Worm (Caenorhabditis elegans): ENCODE data around the gene R05G9R.1.

R05G9R.1 gene

ce11 chrII:6561300-6561699 is 47.5 kb upstream of the R05G9R.1 start, which contains the start of gene F18C5.10:
Gene F18C5.10 (minus strand): TSS chrII:6561444.
- TF ChIP-seq pqm-1 (tag; optimal IDR thresholded peaks at IDR 0.05), result no peak
- peak; percentile 6 for TF ChIP-seq lin-39 (tag; optimal IDR thresholded peaks at IDR 0.05)
- no peak for TF ChIP-seq elt-1 (tag; optimal IDR thresholded peaks at IDR 0.05)
- no peak for TF ChIP-seq mdl-1 (tag; optimal IDR thresholded peaks at IDR 0.05)
- peak; percentile 12 for TF ChIP-seq ama-1 (optimal IDR thresholded peaks at IDR 0.05)
- no peak for TF ChIP-seq ztf-4 (tag; optimal IDR thresholded peaks at IDR 0.05)
- TF ChIP-seq aly-2 (tag; optimal IDR thresholded peaks at IDR 0.05), result no peak
- TF ChIP-seq nhr-76 (tag; optimal IDR thresholded peaks at IDR 0.05), result no peak
- no peak for TF ChIP-seq fkh-10 (GFP tag; optimal IDR thresholded peaks at IDR 0.05)
- no peak for TF ChIP-seq daf-12 (tag; optimal IDR thresholded peaks at IDR 0.05)
- TF ChIP-seq lsy-12 (tag; optimal IDR thresholded peaks at IDR 0.05), result no peak
- TF ChIP-seq nhr-77 (tag; optimal IDR thresholded peaks at IDR 0.05), result no peak
- TF ChIP-seq ceh-82 (tag; optimal IDR thresholded peaks at IDR 0.05), result no peak
- no peak for TF ChIP-seq ceh-28 (tag; optimal IDR thresholded peaks at IDR 0.05)
- TF ChIP-seq unc-39 (tag; optimal IDR thresholded peaks at IDR 0.05), result no peak
- TF ChIP-seq zag-1 (tag; optimal IDR thresholded peaks at IDR 0.05), result no peak
- no peak for TF ChIP-seq skn-1 (tag; optimal IDR thresholded peaks at IDR 0.05)
- no peak for TF ChIP-seq nhr-12 (tag; optimal IDR thresholded peaks at IDR 0.05)
- TF ChIP-seq nhr-43 (tag; optimal IDR thresholded peaks at IDR 0.05; ENCODE audit: poor library complexity, severe bottlenecking), result no peak
- TF ChIP-seq pha-4 (tag; optimal IDR thresholded peaks at IDR 0.05), result peak; percentile 28
- no peak for TF ChIP-seq jun-1 (tag; optimal IDR thresholded peaks at IDR 0.05)
- TF ChIP-seq nhr-23 (tag; optimal IDR thresholded peaks at IDR 0.05), result no peak
- TF ChIP-seq nfya-1 (tag; optimal IDR thresholded peaks at IDR 0.05; ENCODE audit: insufficient read depth), result no peak
- no peak for TF ChIP-seq nhr-25 (tag; optimal IDR thresholded peaks at IDR 0.05)
- no peak for TF ChIP-seq ZK546.5 (tag; optimal IDR thresholded peaks at IDR 0.05)
- TF ChIP-seq unc-62 (GFP tag; optimal IDR thresholded peaks at IDR 0.05), result no peak
- no peak for TF ChIP-seq ceh-9 (tag; optimal IDR thresholded peaks at IDR 0.05)
- no peak for TF ChIP-seq fos-1 (tag; optimal IDR thresholded peaks at IDR 0.05)
- TF ChIP-seq ceh-16 (tag; optimal IDR thresholded peaks at IDR 0.05), result no peak
- no peak for TF ChIP-seq eor-1 (tag; optimal IDR thresholded peaks at IDR 0.05)
- no peak for TF ChIP-seq mml-1 (tag; optimal IDR thresholded peaks at IDR 0.05)
- no peak for TF ChIP-seq elt-2 (tag; optimal IDR thresholded peaks at IDR 0.05)
- TF ChIP-seq nhr-11 (tag; optimal IDR thresholded peaks at IDR 0.05), result no peak
- TF ChIP-seq tbx-2 (tag; optimal IDR thresholded peaks at IDR 0.05), result no peak
- peak; percentile 38 for TF ChIP-seq egl-5 (tag; optimal IDR thresholded peaks at IDR 0.05)
- no peak for TF ChIP-seq nhr-237 (tag; optimal IDR thresholded peaks at IDR 0.05)

ce11 chrII:6560291-6560690 is 46.5 kb upstream of the R05G9R.1 start:
- TF ChIP-seq elt-3 (tag; optimal IDR thresholded peaks at IDR 0.05) (no peak), jun-1 (tag; optimal IDR thresholded peaks at IDR 0.05) (no peak), ztf-4 (tag; optimal IDR thresholded peaks at IDR 0.05) (no peak), nfya-1 (tag; optimal IDR thresholded peaks at IDR 0.05; ENCODE audit: insufficient read depth) (no peak), nhr-237 (tag; optimal IDR thresholded peaks at IDR 0.05) (no peak), nhr-43 (tag; optimal IDR thresholded peaks at IDR 0.05; ENCODE audit: poor library complexity, severe bottlenecking) (no peak)

- TF ChIP-seq ama-1 (optimal IDR thresholded peaks at IDR 0.05), result peak; percentile 43
- TF ChIP-seq mdl-1 (tag; optimal IDR thresholded peaks at IDR 0.05), result no peak
- TF ChIP-seq pha-4 (tag; optimal IDR thresholded peaks at IDR 0.05), result peak; percentile 43
Observed at ce11 chrII:6558887-6559286, 45.1 kb upstream of the R05G9R.1 start.

ce11 chrII:6554677-6555076 is 40.9 kb upstream of the R05G9R.1 start, which contains the start of gene wrn-1:
Gene wrn-1 (plus strand): TSS chrII:6554977.
- no peak for TF ChIP-seq fkh-10 (GFP tag; optimal IDR thresholded peaks at IDR 0.05)
- no peak for TF ChIP-seq egl-27 (tag; optimal IDR thresholded peaks at IDR 0.05)
- no peak for TF ChIP-seq fos-1 (tag; optimal IDR thresholded peaks at IDR 0.05)
- no peak for TF ChIP-seq tbx-2 (tag; optimal IDR thresholded peaks at IDR 0.05)
- TF ChIP-seq nfya-1 (tag; optimal IDR thresholded peaks at IDR 0.05; ENCODE audit: insufficient read depth), result no peak
- no peak for TF ChIP-seq nhr-25 (tag; optimal IDR thresholded peaks at IDR 0.05)
- TF ChIP-seq hmg-11 (tag; optimal IDR thresholded peaks at IDR 0.05), result no peak
- TF ChIP-seq nhr-23 (tag; optimal IDR thresholded peaks at IDR 0.05), result no peak
- TF ChIP-seq nhr-77 (tag; optimal IDR thresholded peaks at IDR 0.05), result no peak
- no peak for TF ChIP-seq ceh-16 (tag; optimal IDR thresholded peaks at IDR 0.05)
- TF ChIP-seq snpc-4 (tag; optimal IDR thresholded peaks at IDR 0.05), result no peak
- TF ChIP-seq fkh-2 (tag; optimal IDR thresholded peaks at IDR 0.05), result no peak
- TF ChIP-seq nhr-76 (tag; optimal IDR thresholded peaks at IDR 0.05), result no peak
- no peak for TF ChIP-seq nhr-12 (tag; optimal IDR thresholded peaks at IDR 0.05)
- TF ChIP-seq nhr-28 (tag; optimal IDR thresholded peaks at IDR 0.05), result no peak
